Fruit fly (Drosophila melanogaster): ENCODE results near the gene CG10657.
A peak's percentile ranks its signal among the peaks of the same experiment; 100 is the strongest.

CG10657 gene

DNA sequence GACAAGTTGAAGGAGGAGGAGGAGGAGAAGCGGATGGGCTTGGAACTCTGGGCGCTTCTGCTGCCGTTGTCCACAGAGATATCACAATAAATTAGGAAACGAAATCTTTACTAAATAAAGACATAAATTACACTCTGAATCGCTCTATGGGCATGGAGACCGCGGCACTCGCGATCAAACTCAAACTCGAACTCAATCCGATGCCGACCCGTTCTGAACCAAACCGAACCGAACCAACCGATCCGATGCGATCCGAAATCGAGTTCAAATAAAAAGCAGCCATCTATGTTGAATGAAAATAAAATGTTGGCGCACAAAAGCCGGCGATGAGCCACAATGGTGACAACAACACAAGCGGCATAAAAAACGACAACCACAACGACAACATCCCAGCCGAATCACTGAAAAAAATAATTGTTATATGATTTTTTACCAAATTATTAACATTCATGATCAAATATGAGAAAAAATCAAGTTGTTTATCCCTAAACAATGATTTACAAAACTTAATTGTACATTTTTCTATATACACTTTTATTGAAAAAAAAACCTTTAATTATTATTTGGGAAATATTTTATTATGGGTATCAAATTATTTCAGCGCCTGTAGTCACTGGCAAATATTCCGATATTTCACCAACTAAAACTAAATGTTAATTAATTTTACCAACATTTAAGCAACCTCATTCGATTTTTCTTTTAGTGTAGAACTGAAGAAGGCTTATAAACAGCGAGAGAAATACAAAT lies 39.9 kb downstream of the CG10657 start (continued):
- TF ChIP-seq sna (GFP tag; IDR thresholded peaks at IDR 0.05; ENCODE audit: partially characterized antibody) (no peak), prd (optimal IDR thresholded peaks at IDR 0.05) (no peak), prd (GFP tag; IDR thresholded peaks at IDR 0.05) (peak; percentile 67; the same call in 2 of the 3 replicates), CG10321 (GFP tag; IDR thresholded peaks at IDR 0.05) (no peak), odd (GFP tag; optimal IDR thresholded peaks at IDR 0.05) (peak; percentile 76), HLH54F (GFP tag; optimal IDR thresholded peaks at IDR 0.05) (no peak), CG3407 (GFP tag; optimal IDR thresholded peaks at IDR 0.05) (peak; percentile 69), nerfin-1 (tag; optimal IDR thresholded peaks at IDR 0.05) (peak; percentile 88), gfzf (GFP tag; optimal IDR thresholded peaks at IDR 0.05) (no peak), E2f1 (GFP tag; IDR thresholded peaks at IDR 0.05) (peak; percentile 39; the same call in 1 of the 2 replicates), CG12236 (GFP tag; optimal IDR thresholded peaks at IDR 0.05) (peak; percentile 31), esg (GFP tag; conservative IDR thresholded peaks at IDR 0.05) (peak; percentile 41; the same call in 1 of the 2 replicates), Mrtf (GFP tag; IDR thresholded peaks at IDR 0.05) (no peak; the same call in 2 of the 3 replicates), NC2α (GFP tag; optimal IDR thresholded peaks at IDR 0.05) (no peak), tll (GFP tag; optimal IDR thresholded peaks at IDR 0.05) (peak in 1 of 2 experiments; percentile 8), CG5245 (GFP tag; optimal IDR thresholded peaks at IDR 0.05) (peak; percentile 69), CG7786 (GFP tag; optimal IDR thresholded peaks at IDR 0.05) (no peak), CG4854 (GFP tag; optimal IDR thresholded peaks at IDR 0.05) (peak; percentile 53), CG15696 (tag; optimal IDR thresholded peaks at IDR 0.05) (peak; percentile 89), Atf-2 (GFP tag; optimal IDR thresholded peaks at IDR 0.05) (peak; percentile 31), Nf-YC (tag; optimal IDR thresholded peaks at IDR 0.05) (peak; percentile 40), CG12299 (tag; optimal IDR thresholded peaks at IDR 0.05) (peak; percentile 21), CoRest (tag; optimal IDR thresholded peaks at IDR 0.05) (peak; percentile 92), CG4730 (GFP tag; IDR thresholded peaks at IDR 0.05) (peak; percentile 32; the same call in 1 of the 2 replicates), Gug (GFP tag; IDR thresholded peaks at IDR 0.05) (peak; percentile 22; the same call in 1 of the 4 replicates), gt (GFP tag; IDR thresholded peaks at IDR 0.05) (no peak), CG13123 (GFP tag; optimal IDR thresholded peaks at IDR 0.05) (peak; percentile 47), tx (GFP tag; optimal IDR thresholded peaks at IDR 0.05) (no peak), pan (optimal IDR thresholded peaks at IDR 0.05) (no peak), pan (GFP tag; optimal IDR thresholded peaks at IDR 0.05 in 1 of 2, IDR thresholded peaks at IDR 0.05 in 1 of 2) (no peak), dpn (GFP tag; optimal IDR thresholded peaks at IDR 0.05) (peak; percentile 52 to 69), Dbx (GFP tag; IDR thresholded peaks at IDR 0.05) (no peak), Atf6 (GFP tag; IDR thresholded peaks at IDR 0.05) (peak; percentile 42; the same call in 1 of the 2 replicates), ap (GFP tag; IDR thresholded peaks at IDR 0.05) (peak; percentile 44; the same call in 1 of the 2 replicates), sisA (GFP tag; IDR thresholded peaks at IDR 0.05) (peak; percentile 69), twi (tag; optimal IDR thresholded peaks at IDR 0.05) (peak; percentile 74), cas (GFP tag; IDR thresholded peaks at IDR 0.05) (no peak), CG7271 (tag; optimal IDR thresholded peaks at IDR 0.05) (peak; percentile 59), CG1647 (GFP tag; optimal IDR thresholded peaks at IDR 0.05) (no peak), seq (GFP tag; IDR thresholded peaks at IDR 0.05) (no peak), CG6272 (GFP tag; IDR thresholded peaks at IDR 0.05) (no peak), CG8281 (tag; optimal IDR thresholded peaks at IDR 0.05) (peak; percentile 59), CG15269 (tag; optimal IDR thresholded peaks at IDR 0.05) (peak; percentile 76), CG15514 (GFP tag; optimal IDR thresholded peaks at IDR 0.05) (no peak), CG1024 (GFP tag; IDR thresholded peaks at IDR 0.05) (0 out of 2 replicates have a peak, but pooled peaks have one; percentile 53), CG4617 (GFP tag; optimal IDR thresholded peaks at IDR 0.05; ENCODE audit: borderline replicate concordance) (peak; percentile 33), CG32532 (GFP tag; IDR thresholded peaks at IDR 0.05) (peak; percentile 20; the same call in 1 of the 2 replicates), H2.0 (GFP tag; IDR thresholded peaks at IDR 0.05) (no peak; the same call in 1 of the 2 replicates), dmrt99B (tag; optimal IDR thresholded peaks at IDR 0.05) (peak; percentile 90)

Measured in whole organism, embryonic.